Worm (Caenorhabditis elegans) whole organism, L2 larva: ENCODE results near the gene nhr-205.

ENCODE experiments used
- C34F6.9 ChIP-seq: fragments of 150-350 bp; optimal IDR thresholded peaks from 2 replicates; lab custom pipeline; 2014; ENCODE audit warnings: missing biosample characterization, missing genetic modification characterization
- F13H6.1 ChIP-seq: sonication (generic microtip); optimal IDR thresholded peaks from 2 replicates; lab custom pipeline; 2016; ENCODE audit warnings: missing genetic modification characterization, missing compliant biosample characterization
- R02D3.7 ChIP-seq: fragments of 150-350 bp; optimal IDR thresholded peaks from 2 replicates; lab custom pipeline; 2014; ENCODE audit warnings: missing biosample characterization, missing genetic modification characterization
- Y55F3AM.14 ChIP-seq: fragments of 200-800 bp; sonication (Bioruptor generic); optimal IDR thresholded peaks from 2 replicates; lab custom pipeline; 2018; ENCODE audit warnings: mild to moderate bottlenecking, missing genetic modification characterization, missing compliant biosample characterization
- ZK546.5 ChIP-seq: sonication (generic microtip); optimal IDR thresholded peaks from 2 replicates; lab custom pipeline; 2017; ENCODE audit warnings: missing biosample characterization, missing genetic modification characterization
- alr-1 ChIP-seq: fragments of 150-350 bp; optimal IDR thresholded peaks from 2 replicates; lab custom pipeline; 2014; ENCODE audit warnings: missing biosample characterization, missing genetic modification characterization
- aly-2 ChIP-seq: fragments of 150-350 bp; optimal IDR thresholded peaks from 2 replicates; lab custom pipeline; 2014; ENCODE audit warnings: missing biosample characterization, missing genetic modification characterization
- ama-1 ChIP-seq: fragments of 150-350 bp; optimal IDR thresholded peaks from 2 replicates; lab custom pipeline; 2018; ENCODE audit warnings: inconsistent platforms
- blmp-1 ChIP-seq: sonication (generic microtip); optimal IDR thresholded peaks from 2 replicates; lab custom pipeline; 2017; ENCODE audit warnings: missing genetic modification characterization, mild to moderate bottlenecking, missing compliant biosample characterization, antibody characterized with exemption, moderate library complexity; ENCODE audit not compliant: insufficient read depth
- ceh-16 ChIP-seq: fragments of 150-350 bp; optimal IDR thresholded peaks from 2 replicates; lab custom pipeline; 2014; ENCODE audit warnings: missing biosample characterization, missing genetic modification characterization
- ceh-82 ChIP-seq: fragments of 150-350 bp; optimal IDR thresholded peaks from 2 replicates; lab custom pipeline; 2014; ENCODE audit warnings: missing biosample characterization, missing genetic modification characterization
- crh-2 ChIP-seq: sonication (generic microtip); optimal IDR thresholded peaks from 2 replicates; lab custom pipeline; 2017; ENCODE audit warnings: missing biosample characterization, missing genetic modification characterization
- dmd-4 ChIP-seq: sonication (generic microtip); optimal IDR thresholded peaks from 2 replicates; lab custom pipeline; 2017; ENCODE audit warnings: missing biosample characterization, missing genetic modification characterization
- egl-27 ChIP-seq: sonication (generic microtip); optimal IDR thresholded peaks from 3 replicates; lab custom pipeline; 2017; ENCODE audit warnings: missing biosample characterization, missing genetic modification reagents, missing genetic modification characterization
- elt-1 ChIP-seq: fragments of 150-350 bp; optimal IDR thresholded peaks from 2 replicates; lab custom pipeline; 2014; ENCODE audit warnings: missing biosample characterization, missing genetic modification characterization
- elt-3 ChIP-seq: sonication (generic microtip); optimal IDR thresholded peaks from 2 replicates; lab custom pipeline; 2017; ENCODE audit warnings: missing biosample characterization, missing genetic modification characterization
- fos-1 ChIP-seq: fragments of 150-350 bp; optimal IDR thresholded peaks from 2 replicates; lab custom pipeline; 2014; ENCODE audit warnings: missing biosample characterization, missing genetic modification characterization
- gmeb-1 ChIP-seq: fragments of 150-350 bp; optimal IDR thresholded peaks from 2 replicates; lab custom pipeline; 2014; ENCODE audit warnings: missing biosample characterization, missing genetic modification characterization
- lin-11 ChIP-seq: fragments of 150-350 bp; sonication (generic microtip); optimal IDR thresholded peaks from 2 replicates; lab custom pipeline; 2014; ENCODE audit warnings: missing biosample characterization, missing genetic modification characterization, inconsistent platforms, mixed read lengths
- lin-13 ChIP-seq: fragments of 150-350 bp; optimal IDR thresholded peaks from 2 replicates; lab custom pipeline; 2014; ENCODE audit warnings: missing biosample characterization, missing genetic modification reagents, missing genetic modification characterization
- lin-39 ChIP-seq: fragments of 150-350 bp; optimal IDR thresholded peaks from 2 replicates; lab custom pipeline; 2014; ENCODE audit warnings: missing biosample characterization, missing genetic modification reagents, missing genetic modification characterization
- lsy-2 ChIP-seq, 2 experiments: fragments of 150-350 bp in 1 of 2; sonication (generic microtip) in 1 of 2; optimal IDR thresholded peaks; 2 replicates each; lab custom pipeline; 2014 to 2017; ENCODE audit warnings: missing biosample characterization in 2 of 2, missing genetic modification characterization in 2 of 2
- mab-5 ChIP-seq: fragments of 150-350 bp; optimal IDR thresholded peaks from 2 replicates; lab custom pipeline; 2014; ENCODE audit warnings: missing biosample characterization, missing genetic modification characterization
- mbf-1 ChIP-seq: sonication (generic microtip); optimal IDR thresholded peaks from 2 replicates; lab custom pipeline; 2017; ENCODE audit warnings: missing biosample characterization, missing genetic modification characterization
- mdl-1 ChIP-seq, 2 experiments: fragments of 150-350 bp in 1 of 2; sonication (generic microtip) in 1 of 2; optimal IDR thresholded peaks; 2 replicates each; lab custom pipeline; 2017; ENCODE audit warnings: missing biosample characterization in 2 of 2, missing genetic modification characterization in 2 of 2
- nhr-10 ChIP-seq: sonication (generic microtip); optimal IDR thresholded peaks from 2 replicates; lab custom pipeline; 2017; ENCODE audit warnings: missing biosample characterization, missing genetic modification characterization
- nhr-11 ChIP-seq: fragments of 150-350 bp; optimal IDR thresholded peaks from 2 replicates; lab custom pipeline; 2014; ENCODE audit warnings: missing biosample characterization, missing genetic modification characterization
- nhr-12 ChIP-seq: fragments of 150-350 bp; optimal IDR thresholded peaks from 2 replicates; lab custom pipeline; 2014; ENCODE audit warnings: missing biosample characterization, missing genetic modification characterization
- nhr-129 ChIP-seq: fragments of 150-350 bp; optimal IDR thresholded peaks from 2 replicates; lab custom pipeline; 2014; ENCODE audit warnings: missing biosample characterization, missing genetic modification characterization
- nhr-21 ChIP-seq: fragments of 150-350 bp; optimal IDR thresholded peaks from 2 replicates; lab custom pipeline; 2014; ENCODE audit warnings: missing biosample characterization, missing genetic modification characterization
- nhr-23 ChIP-seq: fragments of 150-350 bp; optimal IDR thresholded peaks from 2 replicates; lab custom pipeline; 2014; ENCODE audit warnings: missing biosample characterization, missing genetic modification reagents, missing genetic modification characterization
- nhr-237 ChIP-seq: fragments of 150-350 bp; optimal IDR thresholded peaks from 2 replicates; lab custom pipeline; 2014; ENCODE audit warnings: missing biosample characterization, missing genetic modification characterization
- nhr-25 ChIP-seq: fragments of 150-350 bp; sonication (generic microtip); optimal IDR thresholded peaks from 3 replicates; lab custom pipeline; 2014; ENCODE audit warnings: missing biosample characterization, missing genetic modification characterization
- nhr-6 ChIP-seq: fragments of 150-350 bp; optimal IDR thresholded peaks from 2 replicates; lab custom pipeline; 2014; ENCODE audit warnings: missing biosample characterization, missing genetic modification characterization
- nhr-77 ChIP-seq: fragments of 150-350 bp; optimal IDR thresholded peaks from 2 replicates; lab custom pipeline; 2014; ENCODE audit warnings: missing biosample characterization, missing genetic modification characterization
- peb-1 ChIP-seq: fragments of 150-350 bp; optimal IDR thresholded peaks from 2 replicates; lab custom pipeline; 2014; ENCODE audit warnings: missing biosample characterization, missing genetic modification characterization
- sem-4 ChIP-seq: fragments of 150-350 bp; optimal IDR thresholded peaks from 2 replicates; lab custom pipeline; 2014; ENCODE audit warnings: missing biosample characterization, missing genetic modification reagents, missing genetic modification characterization
- skn-1 ChIP-seq: sonication (generic microtip); optimal IDR thresholded peaks from 2 replicates; lab custom pipeline; 2017; ENCODE audit warnings: missing biosample characterization, missing genetic modification characterization
- sma-3 ChIP-seq: sonication (generic microtip); optimal IDR thresholded peaks from 2 replicates; lab custom pipeline; 2016; ENCODE audit warnings: missing genetic modification reagents, missing genetic modification characterization, missing compliant biosample characterization
- sma-9 ChIP-seq, 2 experiments: fragments of 150-350 bp in 1 of 2; sonication (generic microtip) in 1 of 2; optimal IDR thresholded peaks; 2 replicates each; lab custom pipeline; 2014 to 2016; ENCODE audit warnings: missing genetic modification characterization in 2 of 2, mild to moderate bottlenecking in 1 of 2, missing biosample characterization in 1 of 2, missing compliant biosample characterization in 1 of 2, missing genetic modification reagents in 1 of 2, moderate library complexity in 1 of 2
- snpc-4 ChIP-seq: fragments of 150-350 bp; optimal IDR thresholded peaks from 2 replicates; lab custom pipeline; 2014; ENCODE audit warnings: missing biosample characterization, missing genetic modification characterization
- unc-39 ChIP-seq: fragments of 150-350 bp; optimal IDR thresholded peaks from 2 replicates; lab custom pipeline; 2014; ENCODE audit warnings: missing biosample characterization, missing genetic modification characterization
- unc-55 ChIP-seq: fragments of 150-350 bp; sonication (generic microtip); optimal IDR thresholded peaks from 3 replicates; lab custom pipeline; 2014; ENCODE audit warnings: missing biosample characterization, missing genetic modification reagents, missing genetic modification characterization
- unc-62 ChIP-seq: fragments of 150-350 bp; optimal IDR thresholded peaks from 2 replicates; lab custom pipeline; 2014; ENCODE audit warnings: missing biosample characterization, missing genetic modification reagents, missing genetic modification characterization
- zag-1 ChIP-seq: fragments of 150-350 bp; optimal IDR thresholded peaks from 2 replicates; lab custom pipeline; 2014; ENCODE audit warnings: missing biosample characterization, missing genetic modification characterization
- ztf-1 ChIP-seq: fragments of 200-800 bp; sonication (Bioruptor generic); conservative IDR thresholded peaks from 2 replicates; pipeline ENCODE4 v1.3.6; 2022; ENCODE audit warnings: missing genetic modification characterization, missing compliant biosample characterization
- ztf-11 ChIP-seq: sonication (generic microtip); optimal IDR thresholded peaks from 2 replicates; lab custom pipeline; 2017; ENCODE audit warnings: missing biosample characterization, missing genetic modification characterization
- ztf-4 ChIP-seq: fragments of 150-350 bp; optimal IDR thresholded peaks from 2 replicates; lab custom pipeline; 2014; ENCODE audit warnings: missing biosample characterization, missing genetic modification characterization

The nhr-205 gene

DNA sequence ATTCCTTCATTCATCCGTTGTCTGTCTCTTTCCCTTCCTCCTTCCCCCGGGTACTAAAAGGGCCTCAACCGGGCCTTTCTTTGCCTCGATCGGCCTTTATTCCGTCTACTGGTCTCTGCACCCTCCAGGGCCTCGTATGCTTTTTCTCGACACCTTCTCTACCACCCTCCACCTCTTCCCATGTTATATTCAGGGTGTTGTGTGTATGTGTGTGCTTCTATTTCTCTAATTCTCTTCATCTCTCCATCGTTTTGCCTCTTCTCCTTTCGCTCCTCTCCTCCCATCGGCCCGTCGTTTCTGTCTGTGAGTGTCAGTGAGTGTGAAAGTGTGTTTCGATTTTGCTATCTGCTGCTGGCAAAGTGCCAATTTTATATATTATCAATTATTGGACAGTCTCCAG is 41.7 kb downstream of the nhr-205 start:
- TF ChIP-seq ztf-4: no peak
- TF ChIP-seq lin-39 (tag; lab: Kevin White, UChicago): no peak
- TF ChIP-seq nhr-12: no peak
- no peak for TF ChIP-seq ZK546.5 (tag; lab: Kevin White, UChicago)
- peak; percentile 11 for TF ChIP-seq snpc-4
- no peak for TF ChIP-seq ztf-1 (GFP tag; lab: Robert Waterston, UW)
- no peak for TF ChIP-seq unc-62 (GFP tag; lab: Kevin White, UChicago)
- TF ChIP-seq Y55F3AM.14 (GFP tag; lab: Kevin White, UChicago): peak; percentile 50
- no peak for TF ChIP-seq R02D3.7
- peak; percentile 47 for TF ChIP-seq gmeb-1 (tag; lab: Kevin White, UChicago)
- TF ChIP-seq nhr-21 (tag; lab: Kevin White, UChicago): peak; percentile 11
- TF ChIP-seq skn-1 (tag; lab: Kevin White, UChicago): no peak
- peak; percentile 19 to 86 for TF ChIP-seq lsy-2 (tag; optimal IDR thresholded peaks at IDR 0.05; lab: Kevin White, UChicago)
- no peak for TF ChIP-seq ceh-16 (tag; lab: Kevin White, UChicago)
- no peak for TF ChIP-seq peb-1 (tag; lab: Kevin White, UChicago)
- no peak for TF ChIP-seq alr-1 (tag; lab: Kevin White, UChicago)
- TF ChIP-seq mdl-1 (tag; optimal IDR thresholded peaks at IDR 0.05; lab: Kevin White, UChicago): peak in 1 of 2 experiments; percentile 6
- TF ChIP-seq zag-1 (tag; lab: Kevin White, UChicago): no peak
- TF ChIP-seq ztf-11 (tag; lab: Kevin White, UChicago): no peak
- peak; percentile 84 for TF ChIP-seq nhr-129 (tag; lab: Kevin White, UChicago)
- TF ChIP-seq aly-2 (tag; lab: Kevin White, UChicago): no peak
- TF ChIP-seq lin-11 (tag; lab: Kevin White, UChicago): peak; percentile 28
- TF ChIP-seq nhr-10 (tag; lab: Kevin White, UChicago): no peak
- TF ChIP-seq fos-1 (tag; lab: Kevin White, UChicago): peak; percentile 81
- no peak for TF ChIP-seq unc-39 (tag; lab: Kevin White, UChicago)
- TF ChIP-seq mbf-1: no peak
- no peak for TF ChIP-seq nhr-11
- no peak for TF ChIP-seq nhr-77 (tag; lab: Kevin White, UChicago)
- TF ChIP-seq F13H6.1: peak; percentile 82
- no peak for TF ChIP-seq elt-3 (tag; lab: Kevin White, UChicago)
- no peak for TF ChIP-seq elt-1
- no peak for TF ChIP-seq nhr-23
- peak; percentile 6 for TF ChIP-seq blmp-1 (tag; lab: Kevin White, UChicago)
- TF ChIP-seq nhr-237 (tag; lab: Kevin White, UChicago): no peak
- peak; percentile 75 for TF ChIP-seq C34F6.9 (tag; lab: Kevin White, UChicago)
- TF ChIP-seq ama-1: no peak
- no peak for TF ChIP-seq ceh-82 (tag; lab: Kevin White, UChicago)
- peak; percentile 34 for TF ChIP-seq lin-13 (GFP tag; lab: Kevin White, UChicago)
- TF ChIP-seq unc-55 (GFP tag; lab: Kevin White, UChicago): peak; percentile 65
- peak; percentile 24 for TF ChIP-seq mab-5 (tag; lab: Kevin White, UChicago)
- peak; percentile 67 for TF ChIP-seq sem-4
- peak; percentile 73 for TF ChIP-seq crh-2 (tag; lab: Kevin White, UChicago)
- TF ChIP-seq sma-9 (GFP tag; optimal IDR thresholded peaks at IDR 0.05; lab: Kevin White, UChicago): peak; percentile 81
- no peak for TF ChIP-seq sma-9 (tag; optimal IDR thresholded peaks at IDR 0.05; lab: Kevin White, UChicago)
- TF ChIP-seq egl-27 (tag; lab: Kevin White, UChicago): peak; percentile 67
- no peak for TF ChIP-seq dmd-4
- TF ChIP-seq nhr-25 (tag; lab: Kevin White, UChicago): peak; percentile 76
- TF ChIP-seq sma-3 (GFP tag; lab: Kevin White, UChicago): peak; percentile 71
- TF ChIP-seq nhr-6: peak; percentile 27
